Worm (Caenorhabditis elegans): ENCODE measurements around the gene mig-23.

DNA sequence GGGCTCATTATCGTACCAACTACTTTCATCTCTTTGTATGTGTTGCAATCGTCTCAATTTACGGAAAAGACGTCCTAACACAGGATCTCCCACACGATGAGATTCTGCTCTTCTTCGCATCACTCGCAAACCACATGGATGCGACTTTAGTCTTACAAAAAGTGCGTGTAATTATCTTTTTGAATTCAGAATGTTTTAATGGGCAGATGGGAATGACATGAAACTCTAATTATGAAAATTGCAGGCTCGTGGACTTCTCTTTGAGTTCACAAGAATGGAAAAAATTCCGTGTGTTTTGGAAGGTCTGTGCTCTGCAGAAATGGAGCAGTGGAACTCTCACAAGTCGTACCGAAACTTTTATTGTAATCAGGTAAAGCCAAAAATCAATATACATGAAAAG, 47.2 kb downstream of the mig-23 start:
- TF ChIP-seq snpc-4 (GFP tag; optimal IDR thresholded peaks at IDR 0.05) (no peak), snpc-4 (tag; optimal IDR thresholded peaks at IDR 0.05) (no peak), lin-26 (GFP tag; IDR thresholded peaks at IDR 0.05) (no peak), xnd-1 (tag; optimal IDR thresholded peaks at IDR 0.05) (no peak), B0336.3 (GFP tag; IDR thresholded peaks at IDR 0.05) (no peak), F37B4.10 (GFP tag; IDR thresholded peaks at IDR 0.05) (no peak), ztf-3 (GFP tag; optimal IDR thresholded peaks at IDR 0.05) (no peak), nfyb-1 (GFP tag; IDR thresholded peaks at IDR 0.05) (no peak), F33H1.4 (GFP tag; IDR thresholded peaks at IDR 0.05) (no peak), pha-4 (tag; optimal IDR thresholded peaks at IDR 0.05) (no peak)
